Worm (Caenorhabditis elegans) whole organism, L4/young adult: ENCODE measurements around the gene dpf-4.

ENCODE experiments used
- W03F9.2 ChIP-seq: fragments of 150-350 bp; optimal IDR thresholded peaks from 2 replicates; lab custom pipeline; 2014; ENCODE audit warnings: missing biosample characterization, missing genetic modification characterization
- dao-5 ChIP-seq: sonication (generic microtip); optimal IDR thresholded peaks from 2 replicates; lab custom pipeline; 2016; ENCODE audit warnings: missing genotype, missing genetic modification characterization, moderate library complexity, missing compliant biosample characterization
- him-1 ChIP-seq: sonication (generic microtip); optimal IDR thresholded peaks from 2 replicates; lab custom pipeline; 2016; ENCODE audit warnings: missing genotype, missing genetic modification reagents, missing genetic modification characterization, missing compliant biosample characterization

ce11 chrIII:5878215-5878614, 19.1 kb downstream of the dpf-4 start, which contains the start of the genes mig-21 and F01F1.2:
- TF ChIP-seq him-1 (tag; lab: Kevin White, UChicago) (no peak), W03F9.2 (tag; lab: Kevin White, UChicago) (no peak), dao-5 (tag; lab: Kevin White, UChicago) (no peak)
